Fruit fly (Drosophila melanogaster) whole organism, embryonic: Measurements from ENCODE around the gene Tmep.

Source experiments
- Aef1 ChIP-seq: fragments of 200-800 bp; sonication (Bioruptor generic); IDR thresholded peaks from 3 replicates; pipeline ENCODE4 v1.3.6; 2022; ENCODE audit warnings: missing biosample characterization, missing genetic modification characterization
- CG10462 ChIP-seq: fragments of 200-800 bp; sonication (Bioruptor generic); optimal IDR thresholded peaks from 2 replicates; lab custom pipeline; 2016; ENCODE audit warnings: missing biosample characterization, missing genetic modification characterization
- CG10565 ChIP-seq: fragments of 200-800 bp; sonication (Bioruptor generic); optimal IDR thresholded peaks from 3 replicates; lab custom pipeline; 2016; ENCODE audit warnings: missing biosample characterization, mild to moderate bottlenecking, missing genetic modification characterization
- CG10979 ChIP-seq: fragments of 200-800 bp; sonication (Bioruptor generic); optimal IDR thresholded peaks from 2 replicates; lab custom pipeline; 2018; ENCODE audit warnings: missing biosample characterization, mild to moderate bottlenecking, missing genetic modification characterization, moderate library complexity
- CG11247 ChIP-seq: fragments of 200-800 bp; sonication (Bioruptor generic); IDR thresholded peaks from 2 replicates; pipeline ENCODE4 v1.3.6; 2022; ENCODE audit warnings: missing biosample characterization, missing genetic modification characterization
- CG11456 ChIP-seq: fragments of 200-800 bp; sonication (Bioruptor generic); IDR thresholded peaks from 3 replicates; pipeline ENCODE4 v1.3.6; 2022; ENCODE audit warnings: missing biosample characterization, missing genetic modification characterization
- CG11696 ChIP-seq: fragments of 200-800 bp; sonication (Bioruptor generic); IDR thresholded peaks from 2 replicates; pipeline ENCODE4 v1.3.6; 2022; ENCODE audit warnings: missing biosample characterization, missing genetic modification characterization
- CG12236 ChIP-seq: fragments of 200-800 bp; sonication (Bioruptor generic); optimal IDR thresholded peaks from 2 replicates; lab custom pipeline; 2016; ENCODE audit warnings: missing biosample characterization, missing genetic modification characterization
- CG13894 ChIP-seq: fragments of 200-800 bp; sonication (Bioruptor generic); optimal IDR thresholded peaks from 3 replicates; lab custom pipeline; 2018; ENCODE audit warnings: missing biosample characterization, mild to moderate bottlenecking, missing genetic modification characterization, moderate library complexity
- CG16779 ChIP-seq: fragments of 200-800 bp; sonication (Bioruptor generic); IDR thresholded peaks from 2 replicates; pipeline ENCODE4 v1.3.6; 2022; ENCODE audit warnings: missing biosample characterization, missing genetic modification characterization
- CG18262 ChIP-seq: fragments of 200-800 bp; optimal IDR thresholded peaks from 3 replicates; lab custom pipeline; 2019; ENCODE audit warnings: missing biosample characterization, mild to moderate bottlenecking, missing genetic modification characterization, moderate library complexity
- CG18476 ChIP-seq: fragments of 200-800 bp; sonication (Bioruptor generic); optimal IDR thresholded peaks from 2 replicates; lab custom pipeline; 2016; ENCODE audit warnings: missing biosample characterization, mild to moderate bottlenecking, missing genetic modification characterization
- CG34224 ChIP-seq: fragments of 200-800 bp; sonication (Bioruptor generic); IDR thresholded peaks from 3 replicates; pipeline ENCODE4 v1.3.6; 2022; ENCODE audit warnings: missing biosample characterization, missing genetic modification characterization; ENCODE audit not compliant: partially characterized antibody
- CG5953 ChIP-seq: fragments of 200-800 bp; sonication (Bioruptor generic); IDR thresholded peaks from 2 replicates; pipeline ENCODE4 v1.3.6; 2022; ENCODE audit warnings: missing biosample characterization, missing genetic modification characterization
- CG6175 ChIP-seq: fragments of 200-800 bp; sonication (Bioruptor generic); IDR thresholded peaks from 3 replicates; pipeline ENCODE4 v1.3.6; 2022; ENCODE audit warnings: missing biosample characterization, missing genetic modification characterization
- CG7271 ChIP-seq: fragments of 200-800 bp; sonication (Bioruptor generic); optimal IDR thresholded peaks from 2 replicates; lab custom pipeline; 2018; ENCODE audit warnings: missing biosample characterization, mild to moderate bottlenecking, missing genetic modification characterization, moderate library complexity
- CG9609 ChIP-seq: fragments of 200-800 bp; sonication (Bioruptor generic); optimal IDR thresholded peaks from 3 replicates; lab custom pipeline; 2016; ENCODE audit warnings: missing biosample characterization, missing genetic modification characterization
- E2f1 ChIP-seq: fragments of 200-800 bp; sonication (Bioruptor generic); IDR thresholded peaks from 2 replicates; pipeline ENCODE4 v1.3.6; 2022; ENCODE audit warnings: missing biosample characterization, missing genetic modification characterization
- E2f2 ChIP-seq: fragments of 200-800 bp; sonication (Bioruptor generic); IDR thresholded peaks from 2 replicates; pipeline ENCODE4 v1.3.6; 2022; ENCODE audit warnings: missing biosample characterization, missing genetic modification characterization
- Ets65A ChIP-seq: fragments of 200-800 bp; sonication (Bioruptor generic); peaks from one replicate; lab custom pipeline; 2016; ENCODE audit warnings: missing biosample characterization, missing genetic modification characterization
- HmgD ChIP-seq: fragments of 200-800 bp; sonication (Bioruptor generic); optimal IDR thresholded peaks from 3 replicates; lab custom pipeline; 2016; ENCODE audit warnings: missing biosample characterization, missing genetic modification characterization
- NFAT ChIP-seq: fragments of 200-800 bp; sonication (Bioruptor generic); IDR thresholded peaks from 2 replicates; pipeline ENCODE4 v1.3.6; 2022; ENCODE audit warnings: missing biosample characterization, missing genetic modification characterization
- Ravus ChIP-seq: fragments of 200-800 bp; sonication (Bioruptor generic); IDR thresholded peaks from 2 replicates; pipeline ENCODE4 v1.3.6; 2022; ENCODE audit warnings: missing biosample characterization, missing genetic modification characterization
- Xbp1 ChIP-seq: fragments of 200-800 bp; sonication (Bioruptor generic); optimal IDR thresholded peaks from 3 replicates; lab custom pipeline; 2016; ENCODE audit warnings: missing biosample characterization, mild to moderate bottlenecking, missing genetic modification characterization
- amos ChIP-seq: fragments of 200-800 bp; sonication (Bioruptor generic); IDR thresholded peaks from 2 replicates; pipeline ENCODE4 v1.3.6; 2022; ENCODE audit warnings: missing biosample characterization, missing genetic modification characterization; ENCODE audit not compliant: partially characterized antibody
- ase ChIP-seq: fragments of 200-800 bp; sonication (Bioruptor generic); IDR thresholded peaks from 3 replicates; pipeline ENCODE4 v1.3.6; 2022; ENCODE audit warnings: missing biosample characterization, missing genetic modification characterization
- bowl ChIP-seq: fragments of 200-800 bp; sonication (Bioruptor generic); IDR thresholded peaks from 2 replicates; pipeline ENCODE4 v1.3.6; 2022; ENCODE audit warnings: missing biosample characterization, missing genetic modification characterization
- chm ChIP-seq: fragments of 200-800 bp; sonication (Bioruptor generic); IDR thresholded peaks from 2 replicates; pipeline ENCODE4 v1.3.6; 2022; ENCODE audit warnings: missing biosample characterization, missing genetic modification characterization
- chn ChIP-seq: fragments of 200-800 bp; sonication (Bioruptor generic); optimal IDR thresholded peaks from 2 replicates; lab custom pipeline; 2016; ENCODE audit warnings: missing biosample characterization, missing genetic modification characterization
- croc ChIP-seq: fragments of 200-800 bp; sonication (Bioruptor generic); conservative IDR thresholded peaks from 3 replicates; pipeline ENCODE4 v1.3.6; 2022; ENCODE audit warnings: missing biosample characterization, missing genetic modification characterization
- dysf ChIP-seq: fragments of 200-800 bp; sonication (Bioruptor generic); IDR thresholded peaks from 3 replicates; pipeline ENCODE4 v1.3.6; 2022; ENCODE audit warnings: missing biosample characterization, missing genetic modification characterization
- exex ChIP-seq: fragments of 200-800 bp; sonication (Bioruptor generic); optimal IDR thresholded peaks from 4 replicates; lab custom pipeline; 2018; ENCODE audit warnings: missing biosample characterization, mild to moderate bottlenecking, missing genetic modification characterization, moderate library complexity
- fd3F ChIP-seq: fragments of 200-800 bp; sonication (Bioruptor generic); optimal IDR thresholded peaks from 2 replicates; lab custom pipeline; 2018; ENCODE audit warnings: missing biosample characterization, mild to moderate bottlenecking, missing genetic modification characterization, moderate library complexity
- gsb-n ChIP-seq: fragments of 200-800 bp; sonication (Bioruptor generic); optimal IDR thresholded peaks from 3 replicates; lab custom pipeline; 2018; ENCODE audit warnings: missing biosample characterization, mild to moderate bottlenecking, missing genetic modification characterization
- jigr1 ChIP-seq: fragments of 200-800 bp; sonication (Bioruptor generic); IDR thresholded peaks from 3 replicates; pipeline ENCODE4 v1.3.6; 2022; ENCODE audit warnings: missing biosample characterization, missing genetic modification characterization
- jing ChIP-seq: fragments of 200-800 bp; sonication (Bioruptor generic); optimal IDR thresholded peaks from 2 replicates; lab custom pipeline; 2018; ENCODE audit warnings: missing biosample characterization, mild to moderate bottlenecking, missing genetic modification characterization
- ken ChIP-seq: fragments of 200-800 bp; sonication (Bioruptor generic); IDR thresholded peaks from 3 replicates; pipeline ENCODE4 v1.3.6; 2022; ENCODE audit warnings: missing biosample characterization, missing genetic modification characterization
- lilli ChIP-seq: fragments of 200-800 bp; sonication (Bioruptor generic); optimal IDR thresholded peaks from 3 replicates; lab custom pipeline; 2016; ENCODE audit warnings: missing biosample characterization, missing genetic modification characterization
- lola ChIP-seq, 3 experiments: fragments of >200 bp in 2 of 3; fragments of 200-800 bp in 1 of 3; sonication (Bioruptor generic) in 1 of 3; optimal IDR thresholded peaks; 2 replicates each; lab custom pipeline; 2017 to 2019; ENCODE audit warnings: missing biosample characterization in 3 of 3, missing genetic modification characterization in 3 of 3, mild to moderate bottlenecking in 1 of 3, moderate library complexity in 1 of 3
- mam ChIP-seq: fragments of 200-800 bp; sonication (Bioruptor generic); optimal IDR thresholded peaks from 3 replicates; lab custom pipeline; 2016; ENCODE audit warnings: missing biosample characterization, missing genetic modification characterization
- mirr ChIP-seq: fragments of 200-800 bp; sonication (Bioruptor generic); optimal IDR thresholded peaks from 3 replicates; lab custom pipeline; 2018; ENCODE audit warnings: missing biosample characterization, mild to moderate bottlenecking, missing genetic modification characterization
- nerfin-1 ChIP-seq: fragments of 200-800 bp; sonication (Bioruptor generic); optimal IDR thresholded peaks from 3 replicates; lab custom pipeline; 2019; ENCODE audit warnings: missing biosample characterization, mild to moderate bottlenecking, missing genetic modification characterization, moderate library complexity
- nerfin-2 ChIP-seq: fragments of 200-800 bp; sonication (Bioruptor generic); IDR thresholded peaks from 2 replicates; pipeline ENCODE4 v1.3.6; 2022; ENCODE audit warnings: missing biosample characterization, missing genetic modification characterization; ENCODE audit not compliant: partially characterized antibody
- peb ChIP-seq: fragments of 200-800 bp; sonication (Bioruptor generic); IDR thresholded peaks from 2 replicates; pipeline ENCODE4 v1.3.6; 2022; ENCODE audit warnings: missing biosample characterization, missing genetic modification characterization
- pho ChIP-seq: fragments of 200-800 bp; sonication (Bioruptor generic); optimal IDR thresholded peaks from 2 replicates; lab custom pipeline; 2016; ENCODE audit warnings: missing biosample characterization, missing genetic modification characterization
- scrt ChIP-seq: fragments of 200-800 bp; sonication (Bioruptor generic); optimal IDR thresholded peaks from 2 replicates; lab custom pipeline; 2018; ENCODE audit warnings: missing biosample characterization, mild to moderate bottlenecking, missing genetic modification characterization, moderate library complexity
- sna ChIP-seq: fragments of 200-800 bp; sonication (Bioruptor generic); IDR thresholded peaks from 2 replicates; pipeline ENCODE4 v1.3.6; 2022; ENCODE audit warnings: missing biosample characterization, missing genetic modification characterization; ENCODE audit not compliant: partially characterized antibody
- sob ChIP-seq: fragments of 200-800 bp; sonication (Bioruptor generic); IDR thresholded peaks from 2 replicates; pipeline ENCODE4 v1.3.6; 2022; ENCODE audit warnings: missing biosample characterization, missing genetic modification characterization
- ttk ChIP-seq: fragments of 200-800 bp; sonication (Bioruptor generic); IDR thresholded peaks from 2 replicates; pipeline ENCODE4 v2.1.2; 2022; ENCODE audit warnings: missing biosample characterization, missing genetic modification characterization
- zen ChIP-seq: fragments of 200-800 bp; sonication (Bioruptor generic); optimal IDR thresholded peaks from 3 replicates; lab custom pipeline; 2018; ENCODE audit warnings: missing biosample characterization, mild to moderate bottlenecking, missing genetic modification characterization, moderate library complexity
- zf30C ChIP-seq: fragments of 200-800 bp; sonication (Bioruptor generic); optimal IDR thresholded peaks from 3 replicates; lab custom pipeline; 2018; ENCODE audit warnings: missing biosample characterization, mild to moderate bottlenecking, missing genetic modification characterization

Tmep gene

DNA sequence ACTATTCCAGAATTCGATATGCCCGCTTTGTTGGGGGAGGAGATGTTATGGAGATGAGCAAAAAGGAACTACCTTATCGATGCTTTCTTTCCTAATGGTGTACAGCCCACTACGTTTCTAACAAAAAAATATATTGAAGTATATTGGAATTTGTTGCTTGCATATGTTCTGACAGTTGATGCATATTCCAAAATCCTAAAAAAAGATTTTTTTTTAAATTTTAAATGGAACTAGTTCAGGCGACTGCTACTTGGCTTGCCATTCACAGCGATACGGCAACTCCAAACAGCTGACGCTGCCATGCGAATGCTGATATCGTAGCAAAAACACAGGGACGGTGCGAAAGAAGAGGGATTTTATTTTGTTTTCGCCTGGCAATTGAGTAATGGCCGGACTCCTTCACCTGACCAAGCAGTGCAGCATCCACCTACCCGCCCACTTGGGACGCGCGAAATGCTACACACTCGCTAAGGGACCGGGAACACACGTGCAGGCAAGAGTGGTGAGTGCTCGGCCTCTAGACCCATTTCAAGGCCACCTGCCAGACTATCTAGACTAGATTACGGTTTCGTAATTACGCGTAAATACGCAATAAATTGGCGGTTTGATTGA is 49.2 kb downstream of the Tmep start, which contains the start of the genes CG13926, ABCB7 and CG33230 (continued):
- no peak for TF ChIP-seq fd3F (GFP tag; lab: Kevin White, UChicago)
- TF ChIP-seq dysf (GFP tag; lab: Robert Waterston, UW): 0 out of 3 replicates have a peak, but pooled peaks have one; percentile 30
- TF ChIP-seq NFAT (GFP tag; lab: Robert Waterston, UW): no peak
- TF ChIP-seq ttk (GFP tag; lab: Robert Waterston, UW): no peak
- TF ChIP-seq chn: no peak
- TF ChIP-seq bowl: no peak
- TF ChIP-seq nerfin-1 (tag; lab: Kevin White, UChicago): peak; percentile 33
- TF ChIP-seq lilli (GFP tag; lab: Kevin White, UChicago): peak; percentile 64
- TF ChIP-seq jing (GFP tag; lab: Kevin White, UChicago): no peak
- no peak for TF ChIP-seq CG16779
- TF ChIP-seq ase (GFP tag; lab: Robert Waterston, UW): no peak
- peak; percentile 20 for TF ChIP-seq CG18476 (GFP tag; lab: Kevin White, UChicago)
- no peak for TF ChIP-seq E2f1 (GFP tag; lab: Robert Waterston, UW)
- TF ChIP-seq amos (GFP tag; lab: Robert Waterston, UW): peak; percentile 46; the same call in 1 of the 2 replicates
- no peak for TF ChIP-seq CG11247
- TF ChIP-seq Ets65A (GFP tag; lab: Kevin White, UChicago): peak; percentile 92
- no peak for TF ChIP-seq CG13894
- no peak for TF ChIP-seq CG12236
- no peak for TF ChIP-seq CG6175
- peak; percentile 66; the same call in 2 of the 3 replicates for TF ChIP-seq CG34224 (GFP tag; lab: Robert Waterston, UW)
- TF ChIP-seq mam: peak; percentile 57
- TF ChIP-seq CG11696 (GFP tag; lab: Robert Waterston, UW): no peak
- no peak for TF ChIP-seq CG10565
- no peak for TF ChIP-seq CG9609
- TF ChIP-seq scrt (GFP tag; lab: Kevin White, UChicago): no peak
- TF ChIP-seq CG18262 (tag; lab: Kevin White, UChicago): no peak
- TF ChIP-seq gsb-n (tag; lab: Kevin White, UChicago): peak; percentile 83
- no peak for TF ChIP-seq Ravus (GFP tag; lab: Robert Waterston, UW)
- TF ChIP-seq CG10462 (GFP tag; lab: Kevin White, UChicago): no peak
- TF ChIP-seq lola (GFP tag; optimal IDR thresholded peaks at IDR 0.05; lab: Kevin White, UChicago): no peak
- TF ChIP-seq HmgD (GFP tag; lab: Kevin White, UChicago): no peak
- no peak for TF ChIP-seq sna
- peak; percentile 15 for TF ChIP-seq zen (tag; lab: Kevin White, UChicago)
- TF ChIP-seq sob (GFP tag; lab: Robert Waterston, UW): no peak
- no peak for TF ChIP-seq mirr
- no peak for TF ChIP-seq ken
- no peak for TF ChIP-seq CG11456 (GFP tag; lab: Robert Waterston, UW)
- no peak for TF ChIP-seq CG7271 (tag; lab: Kevin White, UChicago)
- no peak for TF ChIP-seq zf30C
- no peak for TF ChIP-seq pho (GFP tag; lab: Kevin White, UChicago)
- no peak for TF ChIP-seq jigr1
- no peak for TF ChIP-seq E2f2 (GFP tag; lab: Robert Waterston, UW)
- peak; percentile 7 for TF ChIP-seq Xbp1 (GFP tag; lab: Kevin White, UChicago)
- TF ChIP-seq CG5953 (GFP tag; lab: Robert Waterston, UW): no peak
- no peak for TF ChIP-seq chm
- 0 out of 2 replicates have a peak, but pooled peaks have one; percentile 16 for TF ChIP-seq nerfin-2
- no peak for TF ChIP-seq peb
- no peak for TF ChIP-seq croc
- peak; percentile 39 for TF ChIP-seq exex (tag; lab: Kevin White, UChicago)
- no peak for TF ChIP-seq Aef1
- peak; percentile 11 for TF ChIP-seq CG10979
